Worm (Caenorhabditis elegans): ENCODE results near the gene str-263.

DNA sequence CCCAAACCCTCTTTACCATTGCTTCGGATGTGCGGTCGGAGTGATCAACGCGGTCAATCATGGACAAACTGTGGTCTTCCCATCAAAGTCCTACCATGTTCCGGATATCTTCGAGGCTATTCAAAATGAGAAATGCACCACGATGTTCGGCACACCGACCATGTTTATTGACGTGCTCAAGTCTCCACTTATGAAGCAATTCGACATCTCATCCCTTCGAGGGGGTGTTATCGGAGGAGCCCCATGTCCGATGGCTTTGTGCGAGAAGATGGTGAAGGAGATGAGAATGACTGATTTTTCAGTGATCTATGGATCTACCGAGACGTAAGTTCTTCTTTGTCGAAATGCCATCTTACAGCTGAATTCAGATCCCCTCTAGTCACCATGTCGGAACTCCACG lies 44.6 kb upstream of the str-263 start:
- TF ChIP-seq nhr-10 (tag; optimal IDR thresholded peaks at IDR 0.05): no peak
- no peak for TF ChIP-seq nhr-21 (tag; optimal IDR thresholded peaks at IDR 0.05)
- peak; percentile 69 for TF ChIP-seq ama-1 (optimal IDR thresholded peaks at IDR 0.05)
- TF ChIP-seq lsy-2 (tag; optimal IDR thresholded peaks at IDR 0.05): no peak
- no peak for TF ChIP-seq ztf-11 (tag; optimal IDR thresholded peaks at IDR 0.05)

Data from whole organism, L2 larva.